Fruit fly (Drosophila melanogaster) whole organism, embryonic: ENCODE data around the gene slow.

ENCODE experiments used
- CG10543 ChIP-seq: fragments of 200-800 bp; sonication (Bioruptor generic); optimal IDR thresholded peaks from 3 replicates; lab custom pipeline; 2017; ENCODE audit warnings: missing biosample characterization, mild to moderate bottlenecking, missing genetic modification characterization, moderate library complexity
- CG11696 ChIP-seq: fragments of 200-800 bp; sonication (Bioruptor generic); IDR thresholded peaks from 2 replicates; pipeline ENCODE4 v1.3.6; 2022; ENCODE audit warnings: missing biosample characterization, missing genetic modification characterization
- CG12104 ChIP-seq: fragments of 200-800 bp; sonication (Bioruptor generic); optimal IDR thresholded peaks from 3 replicates; lab custom pipeline; 2016; ENCODE audit warnings: missing biosample characterization, missing genetic modification characterization
- CG1233 ChIP-seq: fragments of 200-800 bp; sonication (Bioruptor generic); optimal IDR thresholded peaks from 4 replicates; lab custom pipeline; 2018; ENCODE audit warnings: missing biosample characterization, mild to moderate bottlenecking, missing genetic modification characterization
- CG13424 ChIP-seq: fragments of 200-800 bp; sonication (Bioruptor generic); optimal IDR thresholded peaks from 2 replicates; lab custom pipeline; 2019; ENCODE audit warnings: missing biosample characterization, mild to moderate bottlenecking, missing genetic modification characterization, moderate library complexity
- CG13775 ChIP-seq: fragments of 200-800 bp; sonication (Bioruptor generic); optimal IDR thresholded peaks from 3 replicates; lab custom pipeline; 2017; ENCODE audit warnings: missing biosample characterization, mild to moderate bottlenecking, missing genetic modification characterization
- CG15696 ChIP-seq: fragments of 200-800 bp; sonication (Bioruptor generic); optimal IDR thresholded peaks from 2 replicates; lab custom pipeline; 2019; ENCODE audit warnings: missing biosample characterization, mild to moderate bottlenecking, missing genetic modification characterization, moderate library complexity
- CG17361 ChIP-seq: fragments of 200-800 bp; sonication (Bioruptor generic); IDR thresholded peaks from 3 replicates; pipeline ENCODE4 v1.3.6; 2022; ENCODE audit warnings: missing biosample characterization, missing genetic modification characterization
- CG17568 ChIP-seq: fragments of 200-800 bp; sonication (Bioruptor generic); optimal IDR thresholded peaks from 2 replicates; lab custom pipeline; 2018; ENCODE audit warnings: missing biosample characterization, mild to moderate bottlenecking, missing genetic modification characterization, moderate library complexity
- CG18011 ChIP-seq: fragments of 200-800 bp; sonication (Bioruptor generic); optimal IDR thresholded peaks from 2 replicates; lab custom pipeline; 2017; ENCODE audit warnings: missing biosample characterization, missing genetic modification characterization, mild to moderate bottlenecking, moderate library complexity, missing genotype
- CG18476 ChIP-seq: fragments of 200-800 bp; sonication (Bioruptor generic); optimal IDR thresholded peaks from 2 replicates; lab custom pipeline; 2016; ENCODE audit warnings: missing biosample characterization, mild to moderate bottlenecking, missing genetic modification characterization
- CG18764 ChIP-seq: fragments of 200-800 bp; sonication (Bioruptor generic); optimal IDR thresholded peaks from 3 replicates; lab custom pipeline; 2016; ENCODE audit warnings: missing biosample characterization, missing genetic modification characterization
- CG2712 ChIP-seq: fragments of 200-800 bp; optimal IDR thresholded peaks from 3 replicates; lab custom pipeline; 2019; ENCODE audit warnings: missing biosample characterization, mild to moderate bottlenecking, missing genetic modification characterization, moderate library complexity
- CG30431 ChIP-seq: fragments of 200-800 bp; sonication (Bioruptor generic); optimal IDR thresholded peaks from 2 replicates; lab custom pipeline; 2017; ENCODE audit warnings: missing biosample characterization, missing genetic modification characterization
- CG6854 ChIP-seq: fragments of 200-800 bp; sonication (Bioruptor generic); optimal IDR thresholded peaks from 3 replicates; lab custom pipeline; 2017; ENCODE audit warnings: missing biosample characterization, mild to moderate bottlenecking, missing genetic modification characterization
- D19B ChIP-seq: fragments of 200-800 bp; sonication (Bioruptor generic); optimal IDR thresholded peaks from 2 replicates; lab custom pipeline; 2017; ENCODE audit warnings: missing biosample characterization, mild to moderate bottlenecking, missing genetic modification characterization
- Dek ChIP-seq: fragments of 200-800 bp; sonication (Bioruptor generic); optimal IDR thresholded peaks from 3 replicates; lab custom pipeline; 2019; ENCODE audit warnings: missing biosample characterization, mild to moderate bottlenecking, missing genetic modification characterization, moderate library complexity
- Dip2 ChIP-seq: fragments of 200-800 bp; sonication (Bioruptor generic); IDR thresholded peaks from 2 replicates; pipeline ENCODE4 v1.3.6; 2022; ENCODE audit warnings: missing biosample characterization, missing genetic modification characterization
- Drgx ChIP-seq: fragments of 200-800 bp; sonication (Bioruptor generic); IDR thresholded peaks from 2 replicates; pipeline ENCODE4 v1.3.6; 2022; ENCODE audit warnings: missing biosample characterization, missing genetic modification characterization
- HmgD ChIP-seq: fragments of 200-800 bp; sonication (Bioruptor generic); optimal IDR thresholded peaks from 3 replicates; lab custom pipeline; 2016; ENCODE audit warnings: missing biosample characterization, missing genetic modification characterization
- NfI ChIP-seq: fragments of 200-800 bp; sonication (Bioruptor generic); optimal IDR thresholded peaks from 3 replicates; lab custom pipeline; 2018; ENCODE audit warnings: missing biosample characterization, mild to moderate bottlenecking, missing genetic modification characterization, moderate library complexity
- PHDP ChIP-seq: fragments of 200-800 bp; sonication (Bioruptor generic); optimal IDR thresholded peaks from 3 replicates; lab custom pipeline; 2018; ENCODE audit warnings: missing biosample characterization, mild to moderate bottlenecking, missing genetic modification characterization, moderate library complexity
- Ravus ChIP-seq: fragments of 200-800 bp; sonication (Bioruptor generic); IDR thresholded peaks from 2 replicates; pipeline ENCODE4 v1.3.6; 2022; ENCODE audit warnings: missing biosample characterization, missing genetic modification characterization
- amos ChIP-seq: fragments of 200-800 bp; sonication (Bioruptor generic); IDR thresholded peaks from 2 replicates; pipeline ENCODE4 v1.3.6; 2022; ENCODE audit warnings: missing biosample characterization, missing genetic modification characterization; ENCODE audit not compliant: partially characterized antibody
- ara ChIP-seq: fragments of 200-800 bp; sonication (Bioruptor generic); IDR thresholded peaks from 2 replicates; pipeline ENCODE4 v1.3.6; 2022; ENCODE audit warnings: missing biosample characterization, missing genetic modification characterization
- ash1 ChIP-seq: fragments of 200-800 bp; sonication (Bioruptor generic); optimal IDR thresholded peaks from 2 replicates; lab custom pipeline; 2018; ENCODE audit warnings: missing biosample characterization, mild to moderate bottlenecking, missing genetic modification characterization
- cg ChIP-seq: fragments of 200-800 bp; sonication (Bioruptor generic); optimal IDR thresholded peaks from 3 replicates; lab custom pipeline; 2019; ENCODE audit warnings: missing biosample characterization, mild to moderate bottlenecking, missing genetic modification characterization, moderate library complexity
- crc ChIP-seq: fragments of 200-800 bp; sonication (Bioruptor generic); optimal IDR thresholded peaks from 2 replicates; lab custom pipeline; 2016; ENCODE audit warnings: missing biosample characterization, missing genetic modification characterization
- da ChIP-seq: fragments of 200-800 bp; sonication (Bioruptor generic); optimal IDR thresholded peaks from 2 replicates; lab custom pipeline; 2016; ENCODE audit warnings: missing biosample characterization, missing genetic modification characterization
- eve ChIP-seq, 2 experiments: fragments of >200 bp; optimal IDR thresholded peaks; 2 replicates each; lab custom pipeline; 2017; ENCODE audit warnings: missing biosample characterization in 2 of 2, missing genetic modification characterization in 2 of 2
- fd3F ChIP-seq: fragments of 200-800 bp; sonication (Bioruptor generic); optimal IDR thresholded peaks from 2 replicates; lab custom pipeline; 2018; ENCODE audit warnings: missing biosample characterization, mild to moderate bottlenecking, missing genetic modification characterization, moderate library complexity
- gsb-n ChIP-seq: fragments of 200-800 bp; sonication (Bioruptor generic); optimal IDR thresholded peaks from 3 replicates; lab custom pipeline; 2018; ENCODE audit warnings: missing biosample characterization, mild to moderate bottlenecking, missing genetic modification characterization
- gt ChIP-seq: fragments of 200-800 bp; sonication (Bioruptor generic); IDR thresholded peaks from 2 replicates; pipeline ENCODE4 v1.3.6; 2022; ENCODE audit warnings: missing biosample characterization, missing genetic modification characterization
- hth ChIP-seq: fragments of >200 bp; optimal IDR thresholded peaks from 2 replicates; lab custom pipeline; 2017; ENCODE audit warnings: inconsistent platforms
- ind ChIP-seq: fragments of 200-800 bp; sonication (Bioruptor generic); optimal IDR thresholded peaks from 3 replicates; lab custom pipeline; 2016; ENCODE audit warnings: missing biosample characterization, missing genetic modification characterization
- insv ChIP-seq, 2 experiments: fragments of 200-800 bp; sonication (Bioruptor generic); optimal IDR thresholded peaks; 3 replicates each; lab custom pipeline; 2016 to 2018; ENCODE audit warnings: missing biosample characterization in 2 of 2, missing genetic modification characterization in 2 of 2
- jing ChIP-seq: fragments of 200-800 bp; sonication (Bioruptor generic); optimal IDR thresholded peaks from 2 replicates; lab custom pipeline; 2018; ENCODE audit warnings: missing biosample characterization, mild to moderate bottlenecking, missing genetic modification characterization
- kah ChIP-seq: fragments of 200-800 bp; sonication (Bioruptor generic); optimal IDR thresholded peaks from 2 replicates; lab custom pipeline; 2018; ENCODE audit warnings: missing biosample characterization, mild to moderate bottlenecking, missing genetic modification characterization
- kni ChIP-seq: fragments of 200-800 bp; sonication (Bioruptor generic); optimal IDR thresholded peaks from 3 replicates; lab custom pipeline; 2017; ENCODE audit warnings: mild to moderate bottlenecking, missing biosample characterization, missing genetic modification reagents, missing genetic modification characterization
- nerfin-1 ChIP-seq: fragments of 200-800 bp; sonication (Bioruptor generic); optimal IDR thresholded peaks from 3 replicates; lab custom pipeline; 2019; ENCODE audit warnings: missing biosample characterization, mild to moderate bottlenecking, missing genetic modification characterization, moderate library complexity
- peb ChIP-seq: fragments of 200-800 bp; sonication (Bioruptor generic); IDR thresholded peaks from 2 replicates; pipeline ENCODE4 v1.3.6; 2022; ENCODE audit warnings: missing biosample characterization, missing genetic modification characterization
- prd ChIP-seq, 3 experiments: fragments of >200 bp in 2 of 3; fragments of 200-800 bp in 1 of 3; sonication (Bioruptor generic) in 1 of 3; optimal IDR thresholded peaks in 2 of 3; IDR thresholded peaks in 1 of 3; 2 replicates in 2 of 3; 3 replicates in 1 of 3; pipeline versions ENCODE4 v1.3.6 to Lab custom; 2017 to 2022; ENCODE audit warnings: missing biosample characterization in 1 of 3, missing genetic modification characterization in 1 of 3
- ranshi ChIP-seq: fragments of 200-800 bp; sonication (Bioruptor generic); IDR thresholded peaks from 2 replicates; pipeline ENCODE4 v1.3.6; 2022; ENCODE audit warnings: missing biosample characterization, missing genetic modification characterization
- slp2 ChIP-seq: fragments of 200-800 bp; sonication (Bioruptor generic); optimal IDR thresholded peaks from 2 replicates; lab custom pipeline; 2016; ENCODE audit warnings: missing biosample characterization, missing genetic modification characterization
- sqz ChIP-seq: fragments of 200-800 bp; sonication (Bioruptor generic); optimal IDR thresholded peaks from 3 replicates; lab custom pipeline; 2018; ENCODE audit warnings: missing biosample characterization, mild to moderate bottlenecking, missing genetic modification characterization
- tgo ChIP-seq: fragments of 200-800 bp; sonication (Bioruptor generic); IDR thresholded peaks from 3 replicates; pipeline ENCODE4 v1.3.6; 2022; ENCODE audit warnings: missing biosample characterization, missing genetic modification characterization
- tin ChIP-seq: fragments of 200-800 bp; sonication (Bioruptor generic); optimal IDR thresholded peaks from 3 replicates; lab custom pipeline; 2016; ENCODE audit warnings: missing biosample characterization, missing genetic modification characterization
- unc-4 ChIP-seq: fragments of 200-800 bp; sonication (Bioruptor generic); IDR thresholded peaks from 2 replicates; pipeline ENCODE4 v1.3.6; 2022; ENCODE audit warnings: missing biosample characterization, missing genetic modification characterization; ENCODE audit not compliant: partially characterized antibody
- zfh1 ChIP-seq: fragments of 200-800 bp; sonication (Bioruptor generic); IDR thresholded peaks from 3 replicates; pipeline ENCODE4 v1.3.6; 2022; ENCODE audit warnings: missing biosample characterization, missing genetic modification characterization

Gene slow

dm6 chr3L:4403180-4403769, 19.0 kb downstream of the slow start, which contains the start of gene Syx17 (continued):
- TF ChIP-seq da (no peak), fd3F (GFP tag; lab: Kevin White, UChicago) (peak; percentile 5), kni (GFP tag; lab: Kevin White, UChicago) (no peak), peb (no peak; the same call in 1 of the 2 replicates), prd (optimal IDR thresholded peaks at IDR 0.05; lab: Kevin White, UChicago) (no peak), prd (GFP tag; IDR thresholded peaks at IDR 0.05; lab: Robert Waterston, UW) (peak; percentile 53; the same call in 2 of the 3 replicates), ara (peak; percentile 6; the same call in 1 of the 2 replicates), jing (GFP tag; lab: Kevin White, UChicago) (no peak), NfI (peak; percentile 34), CG18764 (GFP tag; lab: Kevin White, UChicago) (peak; percentile 38), CG17361 (peak; percentile 64; the same call in 2 of the 3 replicates), Dek (tag; lab: Kevin White, UChicago) (peak; percentile 41), eve (GFP tag; optimal IDR thresholded peaks at IDR 0.05; lab: Kevin White, UChicago) (peak in 1 of 2 experiments; percentile 65), gsb-n (peak; percentile 26), gt (GFP tag; lab: Robert Waterston, UW) (no peak), CG1233 (GFP tag; lab: Kevin White, UChicago) (peak; percentile 50), Dip2 (no peak), CG2712 (tag; lab: Kevin White, UChicago) (peak; percentile 67), hth (lab: Kevin White, UChicago) (no peak), cg (GFP tag; lab: Kevin White, UChicago) (no peak), crc (GFP tag; lab: Kevin White, UChicago) (peak; percentile 10), kah (GFP tag; lab: Kevin White, UChicago) (no peak), CG6854 (GFP tag; lab: Kevin White, UChicago) (no peak), CG18476 (peak; percentile 39), CG10543 (peak; percentile 25), CG11696 (GFP tag; lab: Robert Waterston, UW) (peak; percentile 99), CG18011 (GFP tag; lab: Kevin White, UChicago) (peak; percentile 29), insv (GFP tag; optimal IDR thresholded peaks at IDR 0.05; lab: Kevin White, UChicago) (peak in 1 of 2 experiments; percentile 36), Ravus (GFP tag; lab: Robert Waterston, UW) (no peak), sqz (GFP tag; lab: Kevin White, UChicago) (peak; percentile 42), tin (peak; percentile 62), ind (GFP tag; lab: Kevin White, UChicago) (peak; percentile 32), D19B (GFP tag; lab: Kevin White, UChicago) (peak; percentile 19), CG15696 (tag; lab: Kevin White, UChicago) (peak; percentile 50), unc-4 (peak; percentile 90), ranshi (GFP tag; lab: Robert Waterston, UW) (peak; percentile 48; the same call in 1 of the 2 replicates), CG17568 (GFP tag; lab: Kevin White, UChicago) (peak; percentile 24), CG13775 (GFP tag; lab: Kevin White, UChicago) (peak; percentile 38), CG13424 (peak; percentile 46), amos (GFP tag; lab: Robert Waterston, UW) (peak; percentile 95), HmgD (GFP tag; lab: Kevin White, UChicago) (peak; percentile 41), slp2 (GFP tag; lab: Kevin White, UChicago) (peak; percentile 39), CG30431 (no peak), nerfin-1 (tag; lab: Kevin White, UChicago) (peak; percentile 2), ash1 (GFP tag; lab: Kevin White, UChicago) (no peak), PHDP (peak; percentile 49), tgo (GFP tag; lab: Robert Waterston, UW) (peak; percentile 20; the same call in 1 of the 3 replicates), CG12104 (GFP tag; lab: Kevin White, UChicago) (peak; percentile 10), Drgx (peak; percentile 70), zfh1 (GFP tag; lab: Robert Waterston, UW) (peak; percentile 68)
